In the genomic region with DNA sequence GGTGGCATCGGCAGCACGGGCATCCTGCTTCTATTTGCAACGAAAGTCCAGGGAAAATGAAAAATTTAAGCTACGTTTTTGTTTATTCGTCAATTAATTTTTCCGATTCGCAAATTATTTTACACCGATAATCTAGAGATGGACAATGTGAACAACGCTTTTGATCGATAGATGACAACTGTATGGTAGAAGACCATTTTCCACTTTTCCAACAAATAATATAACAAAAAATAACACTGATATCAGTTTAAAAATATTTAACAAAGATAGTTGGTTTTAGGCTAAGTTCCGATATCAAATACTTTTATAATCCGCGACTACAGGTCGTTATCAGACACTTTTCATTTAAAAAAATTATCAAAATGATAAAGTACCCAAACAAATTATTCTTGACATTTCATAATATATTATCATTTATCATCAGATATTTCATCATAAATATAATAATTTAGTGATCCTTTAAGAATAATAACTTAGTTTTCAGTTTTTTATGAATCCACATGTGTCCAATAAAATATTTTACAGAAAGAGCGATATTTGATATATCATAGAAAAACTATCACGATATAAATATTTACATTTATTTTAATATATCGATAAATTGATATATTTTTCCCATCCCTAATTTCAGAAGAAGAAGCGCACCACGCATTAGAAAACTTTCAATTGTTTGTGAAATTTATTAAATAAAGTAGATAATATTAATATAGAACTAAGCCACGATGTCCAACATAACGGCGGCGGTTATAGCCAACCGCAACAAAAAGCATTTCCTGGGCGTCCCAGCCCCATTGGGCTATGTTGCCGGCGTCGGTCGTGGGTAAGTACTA, we compare ENCODE assay signal across 3 fruit fly cellular contexts.
TF ChIP-seq lines count a peak whose summit lies in the region.

A gene (minus strand): TSS at position 159 of the 830 bp plus-strand sequence.
A gene (plus strand): TSS at position 601 of the 830 bp plus-strand sequence.

- no peak for TF ChIP-seq CTCF in whole organism, embryonic (GFP tag; optimal IDR thresholded peaks at IDR 0.05; lab: Kevin White, UChicago)

TF ChIP-seq in whole organism, adult, 20 proteins besides CTCF, POLR2A, EP300 and RAD21:
- TF ChIP-seq pad (GFP tag; optimal IDR thresholded peaks at IDR 0.05; lab: Kevin White, UChicago) (no peak), tj (GFP tag; optimal IDR thresholded peaks at IDR 0.05; lab: Kevin White, UChicago) (peak; percentile 12)
TF ChIP-seq in whole organism, adult: peak in this region for 1.

TF ChIP-seq in whole organism, embryonic, 481 proteins besides CTCF, POLR2A, EP300 and RAD21 (continues in another document):
- TF ChIP-seq pzg (GFP tag; optimal IDR thresholded peaks at IDR 0.05; lab: Kevin White, UChicago), result peak; percentile 13
- peak; percentile 20; the same call in 1 of the 2 replicates for TF ChIP-seq slbo (GFP tag; IDR thresholded peaks at IDR 0.05; lab: Robert Waterston, UW)
- peak; percentile 32 for TF ChIP-seq trem (tag; optimal IDR thresholded peaks at IDR 0.05; lab: Kevin White, UChicago)
- TF ChIP-seq row (GFP tag; IDR thresholded peaks at IDR 0.05; lab: Robert Waterston, UW), result peak; percentile 77
- peak; percentile 51; the same call in 1 of the 3 replicates for TF ChIP-seq vnd (GFP tag; IDR thresholded peaks at IDR 0.05; lab: Robert Waterston, UW; ENCODE audit: partially characterized antibody)
- no peak for TF ChIP-seq sima (GFP tag; optimal IDR thresholded peaks at IDR 0.05; lab: Kevin White, UChicago)
- TF ChIP-seq CG42726 (GFP tag; IDR thresholded peaks at IDR 0.05; lab: Robert Waterston, UW; ENCODE audit: partially characterized antibody), result 0 out of 2 replicates have a peak, but pooled peaks have one; percentile 41
- no peak for TF ChIP-seq CG16815 (GFP tag; optimal IDR thresholded peaks at IDR 0.05; lab: Kevin White, UChicago)
- TF ChIP-seq Xbp1 (GFP tag; optimal IDR thresholded peaks at IDR 0.05; lab: Kevin White, UChicago), result peak; percentile 21
- peak; percentile 52; the same call in 2 of the 3 replicates for TF ChIP-seq Doc3 (GFP tag; IDR thresholded peaks at IDR 0.05; lab: Robert Waterston, UW; ENCODE audit: partially characterized antibody)
- TF ChIP-seq Opbp (GFP tag; IDR thresholded peaks at IDR 0.05; lab: Robert Waterston, UW; ENCODE audit: partially characterized antibody), result peak; percentile 48; the same call in 2 of the 3 replicates
- TF ChIP-seq unc-4 (GFP tag; IDR thresholded peaks at IDR 0.05; lab: Robert Waterston, UW; ENCODE audit: partially characterized antibody), result peak; percentile 49
- peak; percentile 42; the same call in 1 of the 3 replicates for TF ChIP-seq HLH4C (GFP tag; IDR thresholded peaks at IDR 0.05; lab: Robert Waterston, UW; ENCODE audit: partially characterized antibody)
- TF ChIP-seq CG6765 (GFP tag; optimal IDR thresholded peaks at IDR 0.05; lab: Kevin White, UChicago), result no peak
- peak in 1 of 3 experiments; percentile 39 for TF ChIP-seq lola (GFP tag; optimal IDR thresholded peaks at IDR 0.05; lab: Kevin White, UChicago)
- no peak for TF ChIP-seq MTF-1 (GFP tag; optimal IDR thresholded peaks at IDR 0.05; lab: Kevin White, UChicago; ENCODE audit: borderline replicate concordance)
- no peak for TF ChIP-seq exex (tag; optimal IDR thresholded peaks at IDR 0.05; lab: Kevin White, UChicago)
- TF ChIP-seq Asciz (GFP tag; optimal IDR thresholded peaks at IDR 0.05; lab: Kevin White, UChicago), result no peak
- TF ChIP-seq CG7963 (GFP tag; IDR thresholded peaks at IDR 0.05; lab: Robert Waterston, UW; ENCODE audit: partially characterized antibody), result peak; percentile 41; the same call in 1 of the 3 replicates
- peak; percentile 41 for TF ChIP-seq CG13287 (GFP tag; IDR thresholded peaks at IDR 0.05; lab: Robert Waterston, UW; ENCODE audit: partially characterized antibody)
- TF ChIP-seq CG14710 (tag; optimal IDR thresholded peaks at IDR 0.05; lab: Kevin White, UChicago), result peak; percentile 60
- peak; percentile 67 for TF ChIP-seq zen2 (GFP tag; IDR thresholded peaks at IDR 0.05; lab: Robert Waterston, UW; ENCODE audit: partially characterized antibody)
- TF ChIP-seq CG10274 (GFP tag; optimal IDR thresholded peaks at IDR 0.05; lab: Kevin White, UChicago), result no peak
- no peak for TF ChIP-seq pita (GFP tag; optimal IDR thresholded peaks at IDR 0.05; lab: Kevin White, UChicago)
- no peak for TF ChIP-seq CG17359 (tag; optimal IDR thresholded peaks at IDR 0.05; lab: Kevin White, UChicago)
- no peak for TF ChIP-seq sisA (GFP tag; IDR thresholded peaks at IDR 0.05; lab: Robert Waterston, UW)
- TF ChIP-seq CG12659 (GFP tag; optimal IDR thresholded peaks at IDR 0.05; lab: Kevin White, UChicago), result peak; percentile 52
- TF ChIP-seq CG4707 (GFP tag; optimal IDR thresholded peaks at IDR 0.05; lab: Kevin White, UChicago), result no peak
- TF ChIP-seq CG4424 (GFP tag; optimal IDR thresholded peaks at IDR 0.05; lab: Kevin White, UChicago), result peak; percentile 33
- TF ChIP-seq CG16813 (GFP tag; IDR thresholded peaks at IDR 0.05; lab: Robert Waterston, UW; ENCODE audit: partially characterized antibody), result peak; percentile 60; the same call in 2 of the 3 replicates
- TF ChIP-seq peb (GFP tag; IDR thresholded peaks at IDR 0.05; lab: Robert Waterston, UW), result no peak
- peak; percentile 5 for TF ChIP-seq Hsf (GFP tag; optimal IDR thresholded peaks at IDR 0.05; lab: Kevin White, UChicago)
- TF ChIP-seq nmo (GFP tag; optimal IDR thresholded peaks at IDR 0.05; lab: Kevin White, UChicago), result peak; percentile 44

TF ChIP-seq in whole organism, wandering third instar larva, 38 proteins besides CTCF, POLR2A, EP300 and RAD21:
- TF ChIP-seq rgr (GFP tag; optimal IDR thresholded peaks at IDR 0.05; lab: Kevin White, UChicago), result no peak
- TF ChIP-seq fru (GFP tag; optimal IDR thresholded peaks at IDR 0.05; lab: Kevin White, UChicago), result no peak
- TF ChIP-seq woc (GFP tag; optimal IDR thresholded peaks at IDR 0.05; lab: Kevin White, UChicago), result peak; percentile 46
- TF ChIP-seq Mio (GFP tag; optimal IDR thresholded peaks at IDR 0.05; lab: Kevin White, UChicago), result no peak
- TF ChIP-seq psq (GFP tag; optimal IDR thresholded peaks at IDR 0.05; lab: Kevin White, UChicago), result peak; percentile 7
- no peak for TF ChIP-seq Rel (GFP tag; optimal IDR thresholded peaks at IDR 0.05; lab: Kevin White, UChicago)
- TF ChIP-seq Rel (tag; optimal IDR thresholded peaks at IDR 0.05; lab: Kevin White, UChicago), result no peak
- no peak for TF ChIP-seq Vsx2 (GFP tag; optimal IDR thresholded peaks at IDR 0.05; lab: Kevin White, UChicago; ENCODE audit: partially characterized antibody)
- TF ChIP-seq GATAd (GFP tag; optimal IDR thresholded peaks at IDR 0.05; lab: Kevin White, UChicago), result no peak
- no peak for TF ChIP-seq lola (GFP tag; optimal IDR thresholded peaks at IDR 0.05; lab: Kevin White, UChicago)
